Worm (Caenorhabditis elegans): Measurements from ENCODE around the gene srw-143.

Gene srw-143

ce11 chrV:2941405-2941804 is at the start of gene srw-143:
Gene srw-143, minus strand, starts transcription at chrV:2941505.
- TF ChIP-seq lin-32 (GFP tag; optimal IDR thresholded peaks at IDR 0.05) (no peak), bed-3 (GFP tag; optimal IDR thresholded peaks at IDR 0.05) (no peak), sptf-1 (tag; optimal IDR thresholded peaks at IDR 0.05) (no peak), sem-2 (GFP tag; optimal IDR thresholded peaks at IDR 0.05) (no peak), ceh-39 (tag; optimal IDR thresholded peaks at IDR 0.05) (no peak), elt-1 (tag; optimal IDR thresholded peaks at IDR 0.05; ENCODE audit: borderline replicate concordance, insufficient read depth) (no peak), flh-1 (GFP tag; optimal IDR thresholded peaks at IDR 0.05) (no peak), cnd-1 (tag; optimal IDR thresholded peaks at IDR 0.05) (no peak), unc-39 (tag; optimal IDR thresholded peaks at IDR 0.05) (no peak), ham-2 (GFP tag; optimal IDR thresholded peaks at IDR 0.05) (no peak), tbx-8 (GFP tag; optimal IDR thresholded peaks at IDR 0.05) (no peak), M03D4.4 (tag; optimal IDR thresholded peaks at IDR 0.05) (no peak), unc-62 (GFP tag; optimal IDR thresholded peaks at IDR 0.05) (no peak), elt-3 (tag; optimal IDR thresholded peaks at IDR 0.05) (no peak), drap-1 (GFP tag; optimal IDR thresholded peaks at IDR 0.05) (no peak), ceh-83 (GFP tag; optimal IDR thresholded peaks at IDR 0.05) (no peak), ces-1 (GFP tag; optimal IDR thresholded peaks at IDR 0.05) (no peak), ceh-43 (GFP tag; optimal IDR thresholded peaks at IDR 0.05) (no peak), mls-2 (tag; optimal IDR thresholded peaks at IDR 0.05) (no peak), ztf-11 (tag; optimal IDR thresholded peaks at IDR 0.05) (no peak)

- TF ChIP-seq pha-4 (tag; optimal IDR thresholded peaks at IDR 0.05), result no peak
Measured at ce11 chrV:2987407-2987806, 46.1 kb upstream of the srw-143 start, which contains the start of gene srh-85. Gene srh-85, minus strand, starts transcription at chrV:2987507.

- no peak for TF ChIP-seq mep-1 (tag; optimal IDR thresholded peaks at IDR 0.05)
- TF ChIP-seq bed-3 (GFP tag; optimal IDR thresholded peaks at IDR 0.05), result no peak
- TF ChIP-seq pha-4 (tag; optimal IDR thresholded peaks at IDR 0.05), result no peak
- TF ChIP-seq cnd-1 (tag; optimal IDR thresholded peaks at IDR 0.05), result no peak
- TF ChIP-seq unc-120 (tag; optimal IDR thresholded peaks at IDR 0.05; ENCODE audit: poor library complexity, severe bottlenecking), result no peak
- no peak for TF ChIP-seq mls-2 (tag; optimal IDR thresholded peaks at IDR 0.05)
- TF ChIP-seq nhr-76 (tag; optimal IDR thresholded peaks at IDR 0.05), result no peak
- no peak for TF ChIP-seq flh-1 (GFP tag; optimal IDR thresholded peaks at IDR 0.05)
- TF ChIP-seq ceh-83 (GFP tag; optimal IDR thresholded peaks at IDR 0.05), result no peak
- no peak for TF ChIP-seq sem-2 (GFP tag; optimal IDR thresholded peaks at IDR 0.05)
- TF ChIP-seq elt-1 (tag; optimal IDR thresholded peaks at IDR 0.05; ENCODE audit: borderline replicate concordance, insufficient read depth), result no peak
- TF ChIP-seq snpc-4 (tag; optimal IDR thresholded peaks at IDR 0.05), result no peak
- TF ChIP-seq ztf-11 (tag; optimal IDR thresholded peaks at IDR 0.05), result no peak
- no peak for TF ChIP-seq lin-32 (GFP tag; optimal IDR thresholded peaks at IDR 0.05)
- TF ChIP-seq lsy-2 (tag; optimal IDR thresholded peaks at IDR 0.05), result no peak
- TF ChIP-seq sptf-1 (tag; optimal IDR thresholded peaks at IDR 0.05), result no peak
- TF ChIP-seq M03D4.4 (tag; optimal IDR thresholded peaks at IDR 0.05), result no peak
Measured at ce11 chrV:2985309-2985708, 44.0 kb upstream of the srw-143 start, which contains the start of gene srw-139. Gene srw-139, minus strand, starts transcription at chrV:2985409.

- TF ChIP-seq mep-1 (tag; optimal IDR thresholded peaks at IDR 0.05) (no peak), flh-1 (GFP tag; optimal IDR thresholded peaks at IDR 0.05) (no peak), M03D4.4 (tag; optimal IDR thresholded peaks at IDR 0.05) (no peak), mls-2 (tag; optimal IDR thresholded peaks at IDR 0.05) (no peak), elt-1 (tag; optimal IDR thresholded peaks at IDR 0.05; ENCODE audit: borderline replicate concordance, insufficient read depth) (no peak), mab-5 (tag; optimal IDR thresholded peaks at IDR 0.05) (no peak), pha-4 (tag; optimal IDR thresholded peaks at IDR 0.05) (no peak), elt-3 (tag; optimal IDR thresholded peaks at IDR 0.05) (no peak), nhr-2 (tag; optimal IDR thresholded peaks at IDR 0.05) (no peak), sem-2 (GFP tag; optimal IDR thresholded peaks at IDR 0.05) (no peak), ham-2 (GFP tag; optimal IDR thresholded peaks at IDR 0.05) (no peak), nhr-12 (tag; optimal IDR thresholded peaks at IDR 0.05) (no peak), sptf-1 (tag; optimal IDR thresholded peaks at IDR 0.05) (no peak), bed-3 (GFP tag; optimal IDR thresholded peaks at IDR 0.05) (no peak), ces-1 (GFP tag; optimal IDR thresholded peaks at IDR 0.05) (no peak)
Measured at ce11 chrV:2983351-2983750, 42.0 kb upstream of the srw-143 start, which contains the start of gene srw-117. Gene srw-117, minus strand, starts transcription at chrV:2983451.

- TF ChIP-seq ceh-43 (GFP tag; optimal IDR thresholded peaks at IDR 0.05), result no peak
- TF ChIP-seq sptf-1 (tag; optimal IDR thresholded peaks at IDR 0.05), result no peak
- no peak for TF ChIP-seq snpc-4 (tag; optimal IDR thresholded peaks at IDR 0.05)
- TF ChIP-seq cnd-1 (tag; optimal IDR thresholded peaks at IDR 0.05), result no peak
- TF ChIP-seq nhr-237 (tag; optimal IDR thresholded peaks at IDR 0.05), result no peak
- no peak for TF ChIP-seq tbx-8 (GFP tag; optimal IDR thresholded peaks at IDR 0.05)
- no peak for TF ChIP-seq sem-2 (GFP tag; optimal IDR thresholded peaks at IDR 0.05)
- TF ChIP-seq elt-1 (tag; optimal IDR thresholded peaks at IDR 0.05; ENCODE audit: borderline replicate concordance, insufficient read depth), result no peak
- TF ChIP-seq nhr-76 (tag; optimal IDR thresholded peaks at IDR 0.05), result no peak
- no peak for TF ChIP-seq unc-62 (GFP tag; optimal IDR thresholded peaks at IDR 0.05)
- TF ChIP-seq unc-39 (tag; optimal IDR thresholded peaks at IDR 0.05), result no peak
- no peak for TF ChIP-seq pha-4 (tag; optimal IDR thresholded peaks at IDR 0.05)
- no peak for TF ChIP-seq ceh-83 (GFP tag; optimal IDR thresholded peaks at IDR 0.05)
- TF ChIP-seq nhr-2 (tag; optimal IDR thresholded peaks at IDR 0.05), result no peak
- no peak for TF ChIP-seq drap-1 (GFP tag; optimal IDR thresholded peaks at IDR 0.05)
Measured at ce11 chrV:2979978-2980377, 38.7 kb upstream of the srw-143 start, which contains the start of gene srw-118. Gene srw-118, minus strand, starts transcription at chrV:2980078.
